Worm (Caenorhabditis elegans) whole organism, L1 larva: ENCODE measurements around the gene F53F8.4.
A peak's percentile ranks its signal among the peaks of the same experiment; 100 is the strongest.

Experiments
- C34B4.2 ChIP-seq: sonication (generic microtip); optimal IDR thresholded peaks from 2 replicates; lab custom pipeline; 2017; ENCODE audit warnings: mild to moderate bottlenecking, missing genetic modification characterization, missing compliant biosample characterization
- dpl-1 ChIP-seq, 3 experiments: fragments of 150-350 bp in 2 of 3; sonication (generic microtip) in 1 of 3; optimal IDR thresholded peaks; 2 replicates each; lab custom pipeline; 2014 to 2017; ENCODE audit warnings: missing biosample characterization in 3 of 3, missing genetic modification characterization in 3 of 3, missing genetic modification reagents in 3 of 3
- ets-5 ChIP-seq: fragments of 200-800 bp; sonication (Bioruptor generic); IDR thresholded peaks from 2 replicates; pipeline ENCODE4 v1.3.6; 2022; ENCODE audit warnings: missing genetic modification characterization, missing compliant biosample characterization
- hlh-4 ChIP-seq: sonication (generic microtip); optimal IDR thresholded peaks from 2 replicates; lab custom pipeline; 2016; ENCODE audit warnings: mild to moderate bottlenecking, missing genetic modification characterization, missing compliant biosample characterization
- lin-39 ChIP-seq: fragments of 150-350 bp; optimal IDR thresholded peaks from 2 replicates; lab custom pipeline; 2014; ENCODE audit warnings: missing biosample characterization, missing genetic modification reagents, missing genetic modification characterization
- mdl-1 ChIP-seq, 2 experiments: fragments of 150-350 bp; optimal IDR thresholded peaks; 2 replicates each; lab custom pipeline; 2014 to 2017; ENCODE audit warnings: missing biosample characterization in 2 of 2, missing genetic modification characterization in 2 of 2, inconsistent platforms in 1 of 2
- sptf-1 ChIP-seq: fragments of 150-350 bp; optimal IDR thresholded peaks from 2 replicates; lab custom pipeline; 2014; ENCODE audit warnings: missing biosample characterization, missing genetic modification characterization
- unc-130 ChIP-seq: fragments of 150-350 bp; optimal IDR thresholded peaks from 2 replicates; lab custom pipeline; 2017; ENCODE audit warnings: missing biosample characterization, missing genetic modification characterization, inconsistent platforms

ce11 chrV:20711733-20712132 lies 20.2 kb upstream of the F53F8.4 start:
- TF ChIP-seq sptf-1 (tag; lab: Kevin White, UChicago) (no peak), C34B4.2 (tag; lab: Kevin White, UChicago) (no peak), dpl-1 (GFP tag; optimal IDR thresholded peaks at IDR 0.05; lab: Kevin White, UChicago) (peak in 2 of 3 experiments; percentile 2 to 4), lin-39 (tag; lab: Kevin White, UChicago) (peak; percentile 22), mdl-1 (tag; optimal IDR thresholded peaks at IDR 0.05; lab: Kevin White, UChicago) (peak in 1 of 2 experiments; percentile 49), unc-130 (tag; lab: Kevin White, UChicago) (peak; percentile 53), hlh-4 (tag; lab: Kevin White, UChicago) (no peak), ets-5 (GFP tag; lab: Robert Waterston, UW) (no peak)
